Worm (Caenorhabditis elegans): ENCODE results near the gene rpl-11.2.

The rpl-11.2 gene

DNA sequence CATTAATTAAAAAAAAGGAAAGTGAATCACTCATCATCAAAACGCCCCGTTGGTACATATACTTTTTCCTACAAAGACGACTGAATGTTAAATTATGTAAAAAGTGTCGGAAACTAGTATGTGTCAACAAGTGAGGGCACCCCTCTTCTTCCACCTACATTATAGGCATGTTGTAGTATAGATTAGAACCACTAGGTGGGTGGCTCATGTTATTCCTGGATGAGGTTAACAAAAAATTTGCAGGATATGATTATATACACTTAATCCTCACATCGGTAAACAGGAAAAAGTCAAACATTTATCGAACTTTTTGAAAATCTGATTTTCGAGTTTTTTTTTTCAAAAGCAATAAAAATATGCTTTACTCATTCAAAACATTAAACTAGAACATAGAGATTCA is 33.6 kb upstream of the rpl-11.2 start:
- TF ChIP-seq nhr-237 (tag; optimal IDR thresholded peaks at IDR 0.05) = no peak
- TF ChIP-seq lin-13 (tag; optimal IDR thresholded peaks at IDR 0.05) = no peak
- TF ChIP-seq tbx-8 (GFP tag; optimal IDR thresholded peaks at IDR 0.05) = no peak
- no peak for TF ChIP-seq lsy-2 (tag; optimal IDR thresholded peaks at IDR 0.05)
- TF ChIP-seq nhr-28 (tag; optimal IDR thresholded peaks at IDR 0.05) = no peak
- TF ChIP-seq pha-4 (tag; optimal IDR thresholded peaks at IDR 0.05) = no peak
- TF ChIP-seq elt-3 (tag; optimal IDR thresholded peaks at IDR 0.05) = no peak

DNA sequence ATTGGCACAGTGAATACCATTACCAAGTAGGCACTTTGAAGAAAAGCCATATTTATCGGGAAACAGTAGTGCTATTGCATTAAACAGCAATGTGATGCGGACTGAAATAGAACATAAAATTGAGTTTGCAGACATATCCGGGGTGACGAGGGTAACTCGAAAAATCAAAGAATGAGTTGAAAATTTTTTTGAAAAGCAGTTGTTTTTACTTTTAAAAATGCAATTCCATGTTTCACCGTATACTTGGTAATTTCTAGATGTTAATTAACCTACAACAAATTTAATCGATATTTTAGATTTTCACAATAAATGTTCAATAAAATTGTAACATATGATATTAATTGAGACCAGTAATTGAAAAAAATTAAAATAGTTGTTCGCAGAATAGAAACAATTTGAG is 31.8 kb upstream of the rpl-11.2 start, which contains the start of gene AH9.4:
AH9.4 (minus strand) TSS at position 101 of the 400 bp plus-strand sequence.
- TF ChIP-seq nhr-237 (tag; optimal IDR thresholded peaks at IDR 0.05) (no peak), sptf-1 (tag; optimal IDR thresholded peaks at IDR 0.05) (no peak), snpc-4 (tag; optimal IDR thresholded peaks at IDR 0.05) (no peak), pha-4 (tag; optimal IDR thresholded peaks at IDR 0.05) (no peak), tbx-8 (GFP tag; optimal IDR thresholded peaks at IDR 0.05) (no peak), mls-2 (tag; optimal IDR thresholded peaks at IDR 0.05) (no peak), ceh-39 (tag; optimal IDR thresholded peaks at IDR 0.05) (no peak), elt-1 (tag; optimal IDR thresholded peaks at IDR 0.05; ENCODE audit: borderline replicate concordance, insufficient read depth) (no peak), ham-2 (GFP tag; optimal IDR thresholded peaks at IDR 0.05) (no peak)

DNA sequence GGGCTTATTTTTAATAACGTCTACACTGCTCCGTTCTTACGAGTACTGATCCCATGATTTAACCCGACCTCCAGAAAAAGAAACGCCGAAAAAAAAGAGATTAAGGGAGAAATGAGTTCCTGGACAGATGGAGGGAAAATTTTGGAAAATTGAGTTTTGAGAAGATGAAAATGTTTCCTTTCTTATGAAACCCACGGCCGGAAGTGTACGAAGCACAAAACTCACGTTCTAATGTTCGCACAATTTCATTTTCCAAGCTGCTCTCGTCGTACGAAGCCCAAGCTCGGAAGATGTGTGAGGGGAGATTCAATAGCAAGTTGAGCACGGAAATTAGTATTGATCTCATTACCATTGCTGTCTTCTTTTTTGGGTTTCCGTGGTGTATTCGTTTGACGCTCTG is 29.0 kb upstream of the rpl-11.2 start:
- TF ChIP-seq nhr-2 (tag; optimal IDR thresholded peaks at IDR 0.05) (no peak), ces-1 (GFP tag; optimal IDR thresholded peaks at IDR 0.05) (peak; percentile 79), nhr-28 (tag; optimal IDR thresholded peaks at IDR 0.05) (no peak), nhr-76 (tag; optimal IDR thresholded peaks at IDR 0.05) (no peak)

DNA sequence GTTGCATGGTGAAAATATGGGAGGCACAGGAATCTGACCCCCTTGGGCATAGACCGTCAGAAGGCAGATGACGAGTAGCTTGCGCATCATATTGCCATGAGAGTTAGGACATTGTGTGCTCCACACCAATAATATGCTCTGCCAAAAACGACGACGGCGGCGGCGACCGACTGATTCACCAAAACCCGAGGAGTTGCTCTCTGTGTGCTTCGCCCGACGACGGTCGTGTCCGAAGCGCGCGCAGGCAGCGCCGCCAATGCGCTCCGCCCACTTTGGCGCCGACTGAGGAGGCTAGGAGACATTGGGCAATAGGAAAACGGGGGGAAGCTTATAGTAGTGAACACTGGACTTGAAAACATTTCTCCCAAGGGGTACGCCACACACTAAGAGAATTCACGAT is 25.5 kb upstream of the rpl-11.2 start, which contains the start of gene AH9.6:
AH9.6 (minus strand) TSS at position 183 of the 400 bp plus-strand sequence.
- TF ChIP-seq blmp-1 (tag; optimal IDR thresholded peaks at IDR 0.05) (no peak), tbx-8 (GFP tag; optimal IDR thresholded peaks at IDR 0.05) (no peak), mab-5 (tag; optimal IDR thresholded peaks at IDR 0.05) (no peak), zip-8 (tag; optimal IDR thresholded peaks at IDR 0.05) (no peak), unc-62 (GFP tag; optimal IDR thresholded peaks at IDR 0.05) (no peak), nhr-237 (tag; optimal IDR thresholded peaks at IDR 0.05) (no peak), nhr-76 (tag; optimal IDR thresholded peaks at IDR 0.05) (no peak), ztf-11 (tag; optimal IDR thresholded peaks at IDR 0.05) (no peak), flh-1 (GFP tag; optimal IDR thresholded peaks at IDR 0.05) (no peak), snpc-4 (tag; optimal IDR thresholded peaks at IDR 0.05) (no peak), ceh-43 (GFP tag; optimal IDR thresholded peaks at IDR 0.05) (no peak), ham-2 (GFP tag; optimal IDR thresholded peaks at IDR 0.05) (no peak), sptf-1 (tag; optimal IDR thresholded peaks at IDR 0.05) (no peak)

DNA sequence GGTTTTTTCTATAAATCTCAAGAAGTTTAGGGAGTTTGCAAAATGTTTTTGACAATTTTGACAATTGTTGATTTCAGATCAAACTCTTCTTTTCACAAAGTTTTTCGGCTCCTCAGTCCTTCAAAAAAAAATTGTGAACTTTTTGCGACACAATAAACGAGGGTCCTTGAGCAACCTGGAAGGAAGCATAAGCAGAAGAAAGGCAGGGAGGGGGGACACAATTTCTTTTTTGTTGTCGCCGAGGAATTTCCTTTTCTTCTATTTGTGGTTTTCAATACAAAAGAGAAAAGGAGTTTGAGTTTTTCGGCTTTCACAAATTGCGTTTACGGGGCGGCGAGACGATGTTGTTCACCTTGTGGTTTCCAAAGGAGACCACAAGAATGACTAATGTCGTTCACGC is 24.4 kb upstream of the rpl-11.2 start:
- TF ChIP-seq ces-1 (GFP tag; optimal IDR thresholded peaks at IDR 0.05) (peak; percentile 21), lin-32 (GFP tag; optimal IDR thresholded peaks at IDR 0.05) (no peak)

DNA sequence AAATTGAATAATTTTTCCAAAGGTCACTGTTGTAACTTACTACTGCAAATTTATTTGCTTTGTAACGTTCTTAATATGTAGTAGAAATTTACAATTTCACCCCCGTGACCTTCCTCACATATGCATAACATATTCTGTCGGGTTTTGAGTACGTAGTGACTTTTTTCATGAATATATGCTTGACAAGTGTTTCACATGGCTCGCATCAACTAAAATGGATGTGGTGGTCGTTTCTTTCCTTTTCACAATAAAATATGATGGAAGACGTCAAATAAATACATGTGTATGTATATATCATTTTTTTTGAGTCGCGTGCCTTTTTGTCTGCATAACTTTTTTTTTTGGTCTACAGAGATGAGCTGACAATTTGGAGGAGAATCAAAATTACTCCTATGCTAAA is 23.9 kb upstream of the rpl-11.2 start:
- TF ChIP-seq drap-1 (GFP tag; optimal IDR thresholded peaks at IDR 0.05) (no peak), ceh-83 (GFP tag; optimal IDR thresholded peaks at IDR 0.05) (no peak), sptf-1 (tag; optimal IDR thresholded peaks at IDR 0.05) (no peak), elt-3 (tag; optimal IDR thresholded peaks at IDR 0.05) (no peak), nhr-76 (tag; optimal IDR thresholded peaks at IDR 0.05) (no peak), lin-13 (tag; optimal IDR thresholded peaks at IDR 0.05) (no peak), M03D4.4 (tag; optimal IDR thresholded peaks at IDR 0.05) (no peak), bed-3 (GFP tag; optimal IDR thresholded peaks at IDR 0.05) (no peak), lin-32 (GFP tag; optimal IDR thresholded peaks at IDR 0.05) (no peak), ham-2 (GFP tag; optimal IDR thresholded peaks at IDR 0.05) (no peak), blmp-1 (tag; optimal IDR thresholded peaks at IDR 0.05) (no peak), mls-2 (tag; optimal IDR thresholded peaks at IDR 0.05) (no peak), unc-120 (tag; optimal IDR thresholded peaks at IDR 0.05; ENCODE audit: poor library complexity, severe bottlenecking) (no peak), unc-62 (GFP tag; optimal IDR thresholded peaks at IDR 0.05) (no peak), ces-1 (GFP tag; optimal IDR thresholded peaks at IDR 0.05) (no peak), cnd-1 (tag; optimal IDR thresholded peaks at IDR 0.05) (no peak), mep-1 (tag; optimal IDR thresholded peaks at IDR 0.05) (no peak)
